Worm (Caenorhabditis elegans): ENCODE data around the gene srv-32.

ce11 chrIV:6275671-6276209 is 6.3 kb downstream of the srv-32 start, which contains the start of the genes aat-4 and T13A10.1:
- TF ChIP-seq him-1 (tag; optimal IDR thresholded peaks at IDR 0.05), result no peak
- TF ChIP-seq W03F9.2 (tag; optimal IDR thresholded peaks at IDR 0.05), result no peak
- TF ChIP-seq dao-5 (tag; optimal IDR thresholded peaks at IDR 0.05), result no peak
